Fruit fly (Drosophila melanogaster) whole organism: ENCODE data around the gene MFS9.

Experiments used
- CG8478 ChIP-seq: fragments of >200 bp; optimal IDR thresholded peaks from 2 replicates; lab custom pipeline; 2018; ENCODE audit warnings: inconsistent platforms
- Dll ChIP-seq: fragments of >200 bp; optimal IDR thresholded peaks from 2 replicates; lab custom pipeline; 2017
- EcR ChIP-seq, 2 experiments: fragments of >200 bp; optimal IDR thresholded peaks; 2 replicates each; lab custom pipeline; 2017; ENCODE audit warnings: missing biosample characterization in 2 of 2, missing genetic modification characterization in 2 of 2, missing genetic modification reagents in 2 of 2
- pan ChIP-seq: fragments of >200 bp; optimal IDR thresholded peaks from 2 replicates; lab custom pipeline; 2017
- psq ChIP-seq: fragments of >200 bp; optimal IDR thresholded peaks from 2 replicates; lab custom pipeline; 2017
- usp ChIP-seq: fragments of >200 bp; optimal IDR thresholded peaks from 2 replicates; lab custom pipeline; 2017; ENCODE audit warnings: missing biosample characterization, missing genetic modification characterization, mixed read lengths

The MFS9 gene

DNA sequence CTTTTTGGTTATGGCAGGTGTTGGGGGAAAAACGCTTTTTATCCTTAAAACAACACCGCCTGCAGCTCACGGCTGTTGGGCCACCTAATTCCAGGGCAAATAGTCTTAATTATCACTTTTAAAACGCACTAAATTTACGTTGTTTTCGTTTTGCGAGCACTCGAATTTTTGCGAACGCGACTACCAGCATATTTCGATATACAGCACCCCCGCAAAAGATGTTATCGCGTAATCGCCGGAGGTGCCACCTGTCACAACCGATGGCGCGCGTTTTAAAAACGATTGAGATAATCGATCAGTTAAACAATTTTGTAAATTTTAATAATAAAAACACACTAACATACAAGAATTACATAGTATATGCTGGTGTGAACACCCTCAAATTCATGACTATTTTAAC is 39.8 kb upstream of the MFS9 start, which contains the start of gene Stat92E:
TSS of gene Stat92E (minus strand) at position 219 of the 400 bp plus-strand sequence.
- TF ChIP-seq CG8478 (lab: Kevin White, UChicago) = no peak

DNA sequence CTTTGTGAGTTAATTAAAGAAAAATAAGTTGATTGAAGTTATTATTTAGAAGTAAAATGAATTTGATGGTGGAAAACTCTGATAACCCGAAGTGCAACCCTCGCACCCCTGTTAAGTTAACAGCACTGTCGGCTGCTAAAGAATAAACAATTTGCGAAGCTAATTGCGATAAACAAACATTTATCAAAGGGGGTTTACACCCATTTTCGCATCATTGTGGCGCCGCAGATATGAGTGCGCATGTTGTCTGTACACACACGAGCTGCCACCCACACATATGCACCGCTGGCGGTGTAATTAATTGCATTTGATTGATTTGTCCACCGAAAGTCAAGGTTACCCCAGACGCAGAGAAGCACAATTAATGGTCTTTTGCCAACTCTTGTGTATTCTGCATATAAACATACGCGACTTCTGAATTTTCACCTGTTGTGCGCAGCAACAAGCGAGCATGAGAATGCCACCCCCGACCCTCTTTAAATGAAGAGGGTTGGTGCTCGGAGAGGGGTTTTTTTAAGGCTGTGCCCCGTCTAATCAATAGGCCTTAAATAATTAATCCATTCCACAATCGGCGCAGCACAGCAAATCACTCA is 39.3 kb upstream of the MFS9 start:
- TF ChIP-seq pan (lab: Kevin White, UChicago) (no peak), CG8478 (lab: Kevin White, UChicago) (no peak), psq (lab: Kevin White, UChicago) (no peak), usp (GFP tag; lab: Kevin White, UChicago) (no peak), Dll (lab: Kevin White, UChicago) (no peak), EcR (GFP tag; optimal IDR thresholded peaks at IDR 0.05; lab: Kevin White, UChicago) (no peak)

DNA sequence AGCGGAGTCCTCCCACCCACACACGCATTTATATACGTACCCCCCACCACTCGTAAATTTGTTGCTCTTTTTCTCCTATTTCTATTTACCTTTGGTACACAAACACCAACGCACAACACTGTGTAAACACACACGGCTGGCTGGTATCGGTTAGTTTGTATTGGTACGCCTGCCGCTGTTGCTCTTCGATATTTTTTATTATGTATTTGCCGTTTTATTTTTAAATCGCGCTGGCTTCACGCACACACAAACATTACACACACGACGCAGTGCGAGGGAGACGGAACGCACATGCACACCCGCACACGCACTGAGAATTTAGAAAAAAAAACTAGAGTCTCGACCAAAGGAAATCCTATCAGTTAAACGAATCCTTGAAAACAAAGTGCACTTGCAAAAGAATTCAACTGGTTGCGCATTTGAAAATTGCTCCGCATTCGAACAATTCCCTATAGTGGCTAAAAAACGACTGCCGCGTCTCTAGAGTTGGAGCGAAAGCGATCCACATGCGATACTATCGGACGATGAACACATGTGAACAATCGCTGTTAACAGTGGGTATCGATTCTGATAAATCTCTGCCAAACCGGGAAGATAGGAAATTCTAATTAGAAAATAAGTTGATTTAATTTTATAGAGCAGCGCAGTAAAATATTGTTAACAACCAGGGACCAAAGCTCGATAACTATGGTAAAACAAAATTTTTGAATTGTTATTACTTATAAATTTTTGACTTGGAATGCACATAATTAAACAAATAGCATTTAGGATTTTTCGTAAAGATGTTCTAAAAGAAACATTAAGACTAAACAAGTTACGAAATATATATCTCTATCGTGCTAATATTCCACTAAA is 38.6 kb upstream of the MFS9 start:
- TF ChIP-seq CG8478 (lab: Kevin White, UChicago) (no peak), psq (lab: Kevin White, UChicago) (no peak), pan (lab: Kevin White, UChicago) (no peak), usp (GFP tag; lab: Kevin White, UChicago) (no peak), Dll (lab: Kevin White, UChicago) (no peak), EcR (GFP tag; optimal IDR thresholded peaks at IDR 0.05; lab: Kevin White, UChicago) (no peak)

DNA sequence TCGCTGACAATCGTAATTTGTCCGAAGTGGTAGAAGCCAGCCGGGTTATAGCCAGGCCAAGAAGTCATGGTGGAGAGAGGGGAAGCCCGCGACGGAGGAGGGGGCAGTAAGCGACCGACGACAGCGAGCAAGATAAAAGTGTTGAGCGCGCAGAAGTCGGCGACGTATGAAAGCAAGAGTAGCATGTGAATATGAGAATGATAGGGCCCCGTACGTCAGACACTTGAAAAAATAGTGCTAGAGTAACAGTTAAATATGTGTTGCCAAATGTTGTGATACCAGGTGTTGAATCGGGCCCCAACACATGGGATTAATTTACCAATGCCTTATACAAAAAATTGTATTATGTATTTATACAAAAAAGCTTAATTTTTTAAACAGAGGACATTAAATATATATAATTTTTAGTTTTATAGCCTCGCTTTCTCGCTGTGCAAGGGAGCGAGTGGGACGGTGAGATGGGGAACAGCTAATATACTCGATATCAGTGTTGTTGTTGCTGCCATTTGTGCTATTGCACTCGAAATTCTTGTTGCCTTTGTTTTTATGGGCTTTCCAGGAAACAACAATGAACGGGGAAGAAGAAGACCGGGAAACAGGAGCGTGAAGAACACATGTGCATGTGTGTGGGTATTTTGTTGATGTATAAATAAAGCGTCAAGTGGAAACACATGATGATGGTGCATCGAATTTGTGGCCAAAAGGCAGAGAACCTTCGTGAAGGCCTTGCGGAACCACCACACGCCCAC is 37.8 kb upstream of the MFS9 start:
- TF ChIP-seq psq (lab: Kevin White, UChicago) (no peak), Dll (lab: Kevin White, UChicago) (no peak), pan (lab: Kevin White, UChicago) (no peak), usp (GFP tag; lab: Kevin White, UChicago) (no peak), EcR (GFP tag; optimal IDR thresholded peaks at IDR 0.05; lab: Kevin White, UChicago) (no peak), CG8478 (lab: Kevin White, UChicago) (no peak)

DNA sequence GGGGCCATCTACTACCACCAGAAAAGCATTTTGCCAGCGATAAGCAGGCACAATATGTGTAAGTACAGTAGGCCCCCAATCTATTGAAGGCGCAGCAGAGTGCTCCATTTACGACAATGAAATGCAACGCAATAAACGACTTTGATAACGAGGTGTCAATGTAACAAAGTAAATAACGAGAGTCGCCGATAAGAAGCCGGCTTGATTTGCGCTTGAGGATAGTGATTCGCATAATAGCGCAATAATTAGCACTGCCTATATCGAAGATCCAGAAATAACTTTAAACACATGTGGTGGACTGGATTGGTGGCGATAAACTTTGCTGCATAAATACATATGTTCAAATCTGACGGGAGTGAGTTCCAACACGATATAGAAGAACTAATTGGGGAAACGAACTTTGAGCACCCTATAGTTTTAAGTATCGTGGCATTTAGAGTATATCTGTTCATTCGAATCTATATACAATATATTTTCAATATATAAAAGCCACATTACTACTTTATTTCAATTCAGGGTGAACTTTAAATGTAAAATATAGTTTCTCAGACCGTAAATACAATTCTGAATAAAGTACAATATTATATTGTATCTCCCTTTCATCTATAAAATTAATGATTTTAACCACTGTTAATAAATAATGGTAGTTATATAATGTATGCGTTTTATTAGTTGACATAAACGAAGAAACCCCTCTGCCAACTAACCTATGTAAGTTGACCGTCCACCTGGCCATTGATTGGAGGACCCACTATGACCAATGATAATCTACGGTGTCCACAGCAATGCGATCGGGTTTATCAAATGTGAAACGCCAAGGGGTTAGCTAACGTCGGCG is 37.0 kb upstream of the MFS9 start:
- no peak for TF ChIP-seq CG8478 (lab: Kevin White, UChicago)

DNA sequence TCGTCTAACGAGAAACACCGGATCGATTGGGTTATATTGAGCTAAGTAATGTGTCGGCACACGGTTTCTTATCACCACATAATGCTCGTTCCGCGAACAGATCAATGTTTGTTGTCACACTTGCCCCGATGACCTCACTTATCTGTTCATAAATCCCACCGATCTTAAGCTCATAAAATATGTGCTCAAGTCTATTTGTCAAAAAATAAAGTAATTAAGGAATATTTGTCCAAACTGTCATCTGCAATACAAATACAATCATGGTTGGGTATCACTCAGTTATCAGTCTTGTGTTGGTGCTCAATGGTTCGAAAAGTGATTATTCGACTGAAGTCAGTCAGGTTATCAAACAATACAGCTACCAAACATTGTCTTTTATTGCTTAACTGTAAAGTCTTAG is 36.0 kb upstream of the MFS9 start:
- no peak for TF ChIP-seq usp (GFP tag; lab: Kevin White, UChicago)
- TF ChIP-seq pan (lab: Kevin White, UChicago) = no peak
- no peak for TF ChIP-seq CG8478 (lab: Kevin White, UChicago)
- no peak for TF ChIP-seq psq (lab: Kevin White, UChicago)
- no peak for TF ChIP-seq Dll (lab: Kevin White, UChicago)
- no peak for TF ChIP-seq EcR (GFP tag; optimal IDR thresholded peaks at IDR 0.05; lab: Kevin White, UChicago)

DNA sequence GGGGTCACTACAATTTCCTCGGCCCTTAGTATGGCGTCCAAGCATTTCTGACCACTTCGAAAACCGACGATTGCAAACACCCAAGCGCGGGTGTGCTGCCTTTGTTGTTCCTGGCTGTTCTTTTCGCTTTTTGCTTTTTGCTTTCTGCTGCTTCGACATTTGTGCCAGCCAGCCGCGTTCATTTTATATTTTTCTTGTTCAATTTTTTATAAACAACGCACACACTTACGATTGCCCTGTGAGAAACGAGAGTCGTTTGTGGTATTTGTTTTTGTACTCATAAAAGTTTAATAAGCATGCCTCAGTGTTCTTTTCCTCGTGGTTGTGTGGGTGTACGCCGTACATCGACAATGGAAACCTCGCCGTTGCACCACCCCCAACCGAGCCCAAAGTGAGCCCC is 35.5 kb upstream of the MFS9 start:
- TF ChIP-seq psq (lab: Kevin White, UChicago) (no peak), EcR (GFP tag; optimal IDR thresholded peaks at IDR 0.05; lab: Kevin White, UChicago) (no peak), Dll (lab: Kevin White, UChicago) (no peak), CG8478 (lab: Kevin White, UChicago) (no peak), usp (GFP tag; lab: Kevin White, UChicago) (no peak), pan (lab: Kevin White, UChicago) (no peak)

DNA sequence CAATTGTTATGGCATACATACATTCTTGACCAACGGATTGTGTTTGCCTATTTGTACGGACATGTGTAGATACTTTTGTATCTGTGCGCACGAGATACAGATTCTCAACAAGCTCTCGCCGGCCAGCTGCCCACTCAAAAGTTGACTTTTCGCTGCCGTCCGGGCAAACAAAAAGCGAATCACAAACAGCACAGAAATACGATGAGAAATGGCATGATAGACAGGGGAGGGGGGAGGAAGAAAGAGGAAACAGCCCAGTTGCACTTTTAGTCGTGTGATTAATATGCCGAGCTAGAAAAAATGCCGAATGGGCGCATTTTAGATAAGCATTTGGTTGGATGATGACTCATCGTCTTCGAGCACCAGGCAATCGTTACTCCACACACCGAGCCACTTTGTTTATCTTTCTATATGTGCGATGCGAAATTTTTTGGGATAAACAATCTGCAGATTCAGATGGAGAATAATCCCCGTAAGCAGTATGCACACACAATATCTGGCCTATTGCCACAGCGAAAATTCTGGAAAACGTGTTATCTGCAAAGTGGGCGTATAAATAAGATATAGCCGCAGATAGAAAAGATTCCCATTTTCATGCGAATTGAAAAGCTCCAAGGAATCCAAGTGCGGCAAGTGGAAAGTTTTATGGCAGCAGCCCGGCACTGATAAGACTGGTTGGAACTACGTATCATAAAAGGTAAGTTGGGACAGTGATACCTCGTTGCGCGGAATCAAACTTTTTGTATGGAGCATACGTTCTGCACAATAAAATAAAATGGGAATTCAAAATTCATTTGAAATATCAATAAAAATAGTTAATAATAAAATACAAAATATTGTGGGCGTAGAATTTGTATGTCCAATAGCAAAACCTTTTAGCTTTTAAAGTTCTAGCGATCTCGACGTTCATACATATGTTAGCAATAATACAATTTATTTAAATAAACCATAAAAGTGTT is 34.7 kb upstream of the MFS9 start:
- TF ChIP-seq psq (lab: Kevin White, UChicago) (no peak), pan (lab: Kevin White, UChicago) (no peak), CG8478 (lab: Kevin White, UChicago) (no peak), EcR (GFP tag; optimal IDR thresholded peaks at IDR 0.05; lab: Kevin White, UChicago) (no peak), usp (GFP tag; lab: Kevin White, UChicago) (no peak), Dll (lab: Kevin White, UChicago) (no peak)

DNA sequence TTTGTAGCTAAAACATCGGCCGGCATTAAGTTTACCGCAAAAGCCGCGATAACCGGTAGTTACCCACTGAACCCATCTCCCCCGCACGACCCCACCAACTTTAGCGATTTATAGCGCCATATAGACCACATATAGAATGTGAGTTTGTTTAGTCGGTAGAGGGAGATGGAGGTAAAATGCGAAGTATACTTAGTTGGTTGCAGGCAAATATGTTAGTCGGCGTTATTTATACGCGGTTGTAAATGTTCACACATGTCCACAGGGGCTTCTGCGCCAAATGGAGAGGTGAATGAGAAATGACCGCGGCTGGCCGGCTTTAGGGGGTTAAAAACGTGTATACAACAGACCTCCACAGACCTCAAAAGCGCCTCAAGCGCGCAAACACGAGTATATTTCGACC is 33.4 kb upstream of the MFS9 start:
- TF ChIP-seq psq (lab: Kevin White, UChicago) (no peak), Dll (lab: Kevin White, UChicago) (no peak), usp (GFP tag; lab: Kevin White, UChicago) (no peak), pan (lab: Kevin White, UChicago) (no peak)

DNA sequence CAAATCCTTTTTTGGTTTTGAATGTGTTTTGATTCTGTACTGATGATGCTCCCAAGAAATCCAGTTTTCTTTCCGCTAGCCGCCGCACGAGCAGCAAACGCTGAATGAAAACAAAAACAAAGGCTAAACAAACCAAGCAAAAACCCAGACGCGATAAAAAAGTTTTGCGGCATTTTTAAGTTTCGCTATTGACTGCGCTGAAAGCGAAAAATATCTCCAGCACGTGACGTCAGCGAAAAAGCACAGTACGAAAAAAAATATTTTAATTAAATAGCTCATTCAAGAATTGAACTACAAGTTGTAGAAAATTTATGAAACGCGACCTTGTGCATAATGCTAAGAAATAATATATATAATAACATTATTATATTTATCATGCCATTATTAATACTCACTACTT is 32.7 kb upstream of the MFS9 start:
- TF ChIP-seq usp (GFP tag; lab: Kevin White, UChicago) (no peak), CG8478 (lab: Kevin White, UChicago) (no peak), Dll (lab: Kevin White, UChicago) (no peak), psq (lab: Kevin White, UChicago) (no peak), pan (lab: Kevin White, UChicago) (no peak), EcR (GFP tag; optimal IDR thresholded peaks at IDR 0.05; lab: Kevin White, UChicago) (no peak)
